Fruit fly (Drosophila melanogaster) whole organism, prepupa: ENCODE data around the gene polybromo.

Experiments used
- CG15336 ChIP-seq: fragments of 200-800 bp; sonication (Bioruptor generic); IDR thresholded peaks from 2 replicates; pipeline ENCODE4 v1.3.6; 2022; ENCODE audit warnings: missing biosample characterization, missing genetic modification characterization
- CG6808 ChIP-seq: fragments of 200-800 bp; sonication (Bioruptor generic); optimal IDR thresholded peaks from 3 replicates; lab custom pipeline; 2017; ENCODE audit warnings: missing biosample characterization, missing genetic modification characterization, mild to moderate bottlenecking, moderate library complexity, missing genetic modification reagents
- Ets96B ChIP-seq: fragments of 200-800 bp; optimal IDR thresholded peaks from 2 replicates; lab custom pipeline; 2019; ENCODE audit warnings: missing biosample characterization, mild to moderate bottlenecking, missing genetic modification characterization, moderate library complexity
- Gug ChIP-seq: fragments of 200-800 bp; sonication (Bioruptor generic); IDR thresholded peaks from 2 replicates; pipeline ENCODE4 v1.3.6; 2022; ENCODE audit warnings: missing biosample characterization, missing genetic modification characterization
- Sox15 ChIP-seq: fragments of 200-800 bp; sonication (Bioruptor generic); optimal IDR thresholded peaks from 3 replicates; lab custom pipeline; 2016; ENCODE audit warnings: missing biosample characterization, missing genetic modification characterization
- esn ChIP-seq: fragments of 200-800 bp; sonication (Bioruptor generic); optimal IDR thresholded peaks from 2 replicates; lab custom pipeline; 2016; ENCODE audit warnings: missing biosample characterization, mild to moderate bottlenecking, missing genetic modification characterization, moderate library complexity
- fkh ChIP-seq: fragments of 200-800 bp; sonication (Bioruptor generic); optimal IDR thresholded peaks from 3 replicates; lab custom pipeline; 2017; ENCODE audit warnings: missing biosample characterization, mild to moderate bottlenecking, missing genetic modification characterization, moderate library complexity
- svp ChIP-seq: fragments of 200-800 bp; sonication (Bioruptor generic); peaks from one replicate; lab custom pipeline; 2016; ENCODE audit warnings: missing biosample characterization, missing genetic modification characterization
- topi ChIP-seq: fragments of 200-800 bp; sonication (Bioruptor generic); optimal IDR thresholded peaks from 3 replicates; lab custom pipeline; 2016; ENCODE audit warnings: missing biosample characterization, missing genetic modification characterization

- TF ChIP-seq CG6808 (GFP tag; lab: Kevin White, UChicago) (peak; percentile 15), Sox15 (peak; percentile 52), Ets96B (no peak), esn (peak; percentile 78), fkh (GFP tag; lab: Kevin White, UChicago) (no peak), CG15336 (GFP tag; lab: Robert Waterston, UW) (no peak), topi (peak; percentile 69), Gug (no peak), svp (GFP tag; lab: Kevin White, UChicago) (peak; percentile 80)
Observed at dm6 chr3R:24787042-24787565, 18.0 kb downstream of the polybromo start, which contains the start of gene CG5805.
